Worm (Caenorhabditis elegans) whole organism, L3 larva: ENCODE results near the gene C16C8.9.

Experiments
- R02D3.7 ChIP-seq: fragments of 150-350 bp; optimal IDR thresholded peaks from 2 replicates; lab custom pipeline; 2014; ENCODE audit warnings: missing biosample characterization, missing genetic modification characterization
- aly-2 ChIP-seq: fragments of 150-350 bp; optimal IDR thresholded peaks from 2 replicates; lab custom pipeline; 2014; ENCODE audit warnings: missing biosample characterization, missing genetic modification characterization
- egl-27 ChIP-seq: sonication (generic microtip); optimal IDR thresholded peaks from 4 replicates; lab custom pipeline; 2017; ENCODE audit warnings: missing biosample characterization, missing genetic modification reagents, missing genetic modification characterization
- elt-1 ChIP-seq: fragments of 150-350 bp; optimal IDR thresholded peaks from 2 replicates; lab custom pipeline; 2014; ENCODE audit warnings: missing biosample characterization, missing genetic modification characterization
- fkh-10 ChIP-seq: sonication (generic microtip); optimal IDR thresholded peaks from 2 replicates; lab custom pipeline; 2017; ENCODE audit warnings: missing biosample characterization, missing genetic modification reagents, missing genetic modification characterization
- fos-1 ChIP-seq: fragments of 150-350 bp; optimal IDR thresholded peaks from 2 replicates; lab custom pipeline; 2014; ENCODE audit warnings: missing biosample characterization, missing genetic modification characterization
- nhr-11 ChIP-seq: fragments of 150-350 bp; optimal IDR thresholded peaks from 2 replicates; lab custom pipeline; 2014; ENCODE audit warnings: missing biosample characterization, missing genetic modification characterization
- nhr-25 ChIP-seq: sonication (generic microtip); optimal IDR thresholded peaks from 2 replicates; lab custom pipeline; 2017; ENCODE audit warnings: missing biosample characterization, missing genetic modification characterization
- nhr-28 ChIP-seq: fragments of 150-350 bp; optimal IDR thresholded peaks from 2 replicates; lab custom pipeline; 2014; ENCODE audit warnings: missing biosample characterization, missing genetic modification characterization
- nhr-43 ChIP-seq: sonication (generic microtip); optimal IDR thresholded peaks from 2 replicates; lab custom pipeline; 2016; ENCODE audit warnings: mild to moderate bottlenecking, missing genetic modification characterization, missing compliant biosample characterization; ENCODE audit not compliant: poor library complexity, severe bottlenecking
- pqm-1 ChIP-seq: fragments of 150-350 bp; optimal IDR thresholded peaks from 2 replicates; lab custom pipeline; 2017; ENCODE audit warnings: missing biosample characterization, missing genetic modification characterization, inconsistent platforms
- tbx-2 ChIP-seq: sonication (generic microtip); optimal IDR thresholded peaks from 2 replicates; lab custom pipeline; 2016; ENCODE audit warnings: mild to moderate bottlenecking, missing genetic modification characterization, missing compliant biosample characterization
- unc-62 ChIP-seq: fragments of 150-350 bp; sonication (generic microtip); optimal IDR thresholded peaks from 4 replicates; lab custom pipeline; 2014; ENCODE audit warnings: missing biosample characterization, missing genetic modification reagents, missing genetic modification characterization
- zag-1 ChIP-seq: fragments of 150-350 bp; optimal IDR thresholded peaks from 2 replicates; lab custom pipeline; 2014; ENCODE audit warnings: missing biosample characterization, missing genetic modification characterization

- TF ChIP-seq pqm-1 (tag; lab: Kevin White, UChicago) (no peak), fos-1 (no peak), zag-1 (tag; lab: Kevin White, UChicago) (no peak), unc-62 (GFP tag; lab: Kevin White, UChicago) (no peak), aly-2 (tag; lab: Kevin White, UChicago) (no peak), egl-27 (tag; lab: Kevin White, UChicago) (no peak), nhr-25 (tag; lab: Kevin White, UChicago) (no peak), tbx-2 (tag; lab: Kevin White, UChicago) (no peak), nhr-28 (tag; lab: Kevin White, UChicago) (no peak), nhr-43 (tag; lab: Kevin White, UChicago) (no peak), R02D3.7 (tag; lab: Kevin White, UChicago) (no peak), nhr-11 (tag; lab: Kevin White, UChicago) (no peak), fkh-10 (peak; percentile 3), elt-1 (tag; lab: Kevin White, UChicago) (no peak)
Observed at ce11 chrII:3428158-3428704, 34.8 kb downstream of the C16C8.9 start.
